Worm (Caenorhabditis elegans): ENCODE measurements around the gene F34D10.3.

The F34D10.3 gene

DNA sequence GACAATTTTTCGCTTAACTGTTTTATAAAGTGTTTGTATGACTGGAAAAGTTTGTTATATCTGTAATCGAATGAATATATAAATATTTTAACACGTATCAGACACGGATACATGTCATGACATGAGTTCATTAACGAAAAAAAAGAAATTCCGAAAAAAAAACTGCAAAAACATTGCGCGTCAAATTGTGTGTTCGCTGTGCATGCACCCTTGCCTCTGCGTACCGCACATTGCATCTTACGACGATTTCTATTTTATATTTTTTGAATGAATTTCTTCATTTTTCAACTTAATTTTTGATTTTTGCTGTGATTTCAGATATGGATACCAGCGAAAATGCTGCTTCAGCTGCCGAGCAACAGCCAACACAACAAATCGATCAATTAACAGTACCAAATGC lies 29.1 kb upstream of the F34D10.3 start, which contains the start of gene wdr-5.1:
Gene wdr-5.1 (plus strand): TSS at position 319 of the 400 bp plus-strand sequence.
- peak; percentile 23 for TF ChIP-seq dve-1 (tag; optimal IDR thresholded peaks at IDR 0.05; ENCODE audit: insufficient read depth)
- peak; percentile 57 for TF ChIP-seq mes-2 (tag; optimal IDR thresholded peaks at IDR 0.05; ENCODE audit: poor library complexity, severe bottlenecking)
- peak; percentile 16 for TF ChIP-seq hlh-30 (tag; optimal IDR thresholded peaks at IDR 0.05; ENCODE audit: insufficient read depth)
- TF ChIP-seq dpl-1 (GFP tag; optimal IDR thresholded peaks at IDR 0.05) = peak; percentile 25
- TF ChIP-seq mep-1 (tag; optimal IDR thresholded peaks at IDR 0.05) = peak; percentile 46
- no peak for TF ChIP-seq hlh-11 (tag; optimal IDR thresholded peaks at IDR 0.05)
- no peak for TF ChIP-seq pha-4 (GFP tag; IDR thresholded peaks at IDR 0.05)
- TF ChIP-seq pha-4 (tag; optimal IDR thresholded peaks at IDR 0.05) = no peak
- TF ChIP-seq daf-16 (GFP tag; optimal IDR thresholded peaks at IDR 0.05) = no peak
- TF ChIP-seq daf-16 (tag; optimal IDR thresholded peaks at IDR 0.05) = peak; percentile 13
- no peak for TF ChIP-seq arid-1 (GFP tag; conservative IDR thresholded peaks at IDR 0.05)
- peak; percentile 47 for TF ChIP-seq lin-38 (GFP tag; IDR thresholded peaks at IDR 0.05)
- TF ChIP-seq spr-3 (GFP tag; optimal IDR thresholded peaks at IDR 0.05) = no peak
- TF ChIP-seq aly-2 (tag; optimal IDR thresholded peaks at IDR 0.05) = no peak
- TF ChIP-seq ceh-82 (tag; optimal IDR thresholded peaks at IDR 0.05) = no peak
- peak; percentile 38 for TF ChIP-seq duxl-1 (tag; optimal IDR thresholded peaks at IDR 0.05; ENCODE audit: poor library complexity)
- peak in 1 of 2 experiments; percentile 80 for TF ChIP-seq lsy-2 (tag; optimal IDR thresholded peaks at IDR 0.05)

- TF ChIP-seq pha-4 (GFP tag; IDR thresholded peaks at IDR 0.05) (no peak), pha-4 (tag; optimal IDR thresholded peaks at IDR 0.05) (no peak), aly-2 (tag; optimal IDR thresholded peaks at IDR 0.05) (no peak), aha-1 (tag) (no peak), pqm-1 (tag; optimal IDR thresholded peaks at IDR 0.05) (no peak), spr-1 (tag; optimal IDR thresholded peaks at IDR 0.05) (no peak), lin-15B (tag; optimal IDR thresholded peaks at IDR 0.05) (no peak), unc-130 (GFP tag; optimal IDR thresholded peaks at IDR 0.05) (no peak)
Observed at ce11 chrIII:3706586-3706985, 27.5 kb upstream of the F34D10.3 start, which contains the start of gene dph-1. dph-1 (plus strand) TSS chrIII:3706886.

DNA sequence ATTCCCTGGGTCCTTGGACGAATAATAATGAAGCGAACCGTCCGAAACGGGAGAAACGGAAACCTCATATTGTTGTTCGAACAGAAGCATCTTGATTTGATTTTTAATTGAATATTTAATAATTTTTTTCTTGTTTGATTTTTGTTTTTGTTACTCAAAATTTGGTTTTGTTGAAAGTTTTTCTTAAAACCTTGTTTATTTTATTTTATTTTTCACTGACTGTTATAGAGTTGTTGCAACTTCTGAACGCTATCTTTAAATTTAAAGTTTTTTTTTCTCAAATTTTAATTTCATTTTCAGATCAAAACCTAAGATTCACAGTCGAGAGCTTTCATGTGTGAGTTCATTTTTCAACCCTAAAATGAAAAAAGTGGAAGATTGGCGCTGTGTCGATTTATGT lies 25.0 kb upstream of the F34D10.3 start, which contains the start of gene alkb-8:
Gene alkb-8 (plus strand): TSS at position 301 of the 400 bp plus-strand sequence.
- TF ChIP-seq pqm-1 (tag; optimal IDR thresholded peaks at IDR 0.05) (no peak), Y5F2A.4 (GFP tag; optimal IDR thresholded peaks at IDR 0.05) (no peak), daf-8 (GFP tag; IDR thresholded peaks at IDR 0.05) (no peak), hlh-30 (tag; optimal IDR thresholded peaks at IDR 0.05; ENCODE audit: insufficient read depth) (no peak), unc-39 (tag; optimal IDR thresholded peaks at IDR 0.05) (no peak)

DNA sequence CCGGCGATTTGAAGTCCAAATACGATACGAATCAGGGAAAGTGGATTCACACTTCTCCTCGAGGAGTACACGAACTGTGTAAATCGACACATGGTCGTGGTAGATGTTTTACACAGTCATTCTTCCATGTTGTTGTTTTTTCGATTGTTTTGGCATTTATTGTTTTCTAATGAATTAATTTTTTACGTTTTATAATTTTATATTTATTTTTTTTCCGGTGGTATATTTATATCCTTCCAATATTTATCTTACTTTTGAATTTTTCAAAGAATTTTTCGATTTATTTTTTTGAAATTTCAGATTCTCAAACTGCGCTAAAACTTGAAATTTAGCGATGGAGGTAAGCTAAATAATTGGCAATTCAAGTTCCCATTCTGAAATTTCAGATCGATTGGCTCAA lies 20.9 kb upstream of the F34D10.3 start, which contains the start of gene nrde-1:
Gene nrde-1 (plus strand): TSS at position 301 of the 400 bp plus-strand sequence.
- TF ChIP-seq unc-62 (GFP tag; optimal IDR thresholded peaks at IDR 0.05 in 1 of 2) (no peak), unc-62 (tag; optimal IDR thresholded peaks at IDR 0.05) (no peak), ZK546.5 (tag; optimal IDR thresholded peaks at IDR 0.05) (no peak), ztf-11 (tag; optimal IDR thresholded peaks at IDR 0.05) (no peak), nhr-77 (tag; optimal IDR thresholded peaks at IDR 0.05) (no peak)

DNA sequence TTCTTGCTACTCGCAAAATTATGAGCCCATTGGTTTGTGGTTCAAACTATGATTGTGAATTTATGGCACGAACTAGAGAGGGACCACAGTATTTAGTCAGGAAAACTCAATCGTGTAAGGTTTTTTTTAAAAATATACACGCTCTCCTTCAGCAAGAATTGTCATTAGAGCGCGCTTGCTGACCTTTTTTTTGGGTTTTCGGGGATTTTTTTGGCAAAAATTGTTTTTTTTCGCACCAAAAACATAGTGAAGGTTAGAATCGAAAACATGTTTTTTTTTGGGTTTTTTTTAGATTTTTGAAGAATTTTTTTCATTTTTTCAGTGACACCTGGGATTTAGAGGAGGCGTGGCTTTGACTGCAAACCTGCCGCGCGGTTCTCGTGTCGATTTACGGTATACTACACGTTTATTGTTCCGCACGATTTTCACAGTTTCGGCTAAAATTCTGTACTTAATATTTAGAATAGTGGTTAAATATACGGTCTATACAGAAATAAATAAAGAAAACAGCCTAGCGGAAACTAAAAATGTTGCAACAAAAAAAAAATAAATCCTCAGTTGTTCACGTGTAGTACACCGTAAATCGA lies 17.9 kb upstream of the F34D10.3 start:
- TF ChIP-seq lin-38 (GFP tag; IDR thresholded peaks at IDR 0.05) (peak; percentile 63), R02D3.7 (tag; optimal IDR thresholded peaks at IDR 0.05) (peak; percentile 45), daf-16 (GFP tag; optimal IDR thresholded peaks at IDR 0.05) (no peak), daf-16 (tag; optimal IDR thresholded peaks at IDR 0.05) (no peak)

DNA sequence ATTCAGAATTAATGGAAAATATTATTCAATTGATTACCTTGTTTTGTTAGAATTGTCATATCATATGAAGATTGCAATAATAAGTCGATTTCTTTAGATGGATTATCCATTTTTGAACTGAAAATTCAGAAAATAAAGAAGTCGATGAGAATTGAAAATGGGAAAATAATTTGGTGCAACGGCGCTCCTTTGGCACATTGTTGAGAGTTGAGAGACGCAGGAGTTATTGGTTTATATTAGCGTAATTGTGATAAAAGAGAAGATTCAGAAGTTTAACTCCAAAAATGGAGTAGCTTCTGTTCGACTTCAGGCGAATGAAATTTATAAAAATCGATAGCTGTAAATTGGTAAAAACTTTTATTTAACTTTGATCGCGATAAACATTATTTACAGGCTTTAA lies 14.5 kb upstream of the F34D10.3 start, which contains the start of gene C14B1.8:
Gene C14B1.8 (minus strand): TSS at position 117 of the 400 bp plus-strand sequence.
- TF ChIP-seq ceh-44 (GFP tag; IDR thresholded peaks at IDR 0.05) (no peak), lin-38 (GFP tag; IDR thresholded peaks at IDR 0.05) (peak; percentile 75), mes-2 (tag; optimal IDR thresholded peaks at IDR 0.05; ENCODE audit: poor library complexity, severe bottlenecking) (peak; percentile 68), ama-1 (optimal IDR thresholded peaks at IDR 0.05) (peak; percentile 14), unc-130 (GFP tag; optimal IDR thresholded peaks at IDR 0.05) (peak; percentile 55)
